Worm (Caenorhabditis elegans): Measurements from ENCODE around the gene nmy-1.

The nmy-1 gene

ce11 chrX:2871037-2871436, 38.3 kb upstream of the nmy-1 start, which contains the start of gene F53B3.3:
Gene F53B3.3 (minus strand): TSS chrX:2871137.
- TF ChIP-seq ets-4 (tag; optimal IDR thresholded peaks at IDR 0.05): peak; percentile 1
- peak; percentile 1 for TF ChIP-seq dve-1 (tag; optimal IDR thresholded peaks at IDR 0.05)
- TF ChIP-seq pax-1 (tag; optimal IDR thresholded peaks at IDR 0.05): no peak
- TF ChIP-seq ref-2 (tag; optimal IDR thresholded peaks at IDR 0.05): peak; percentile 24
- no peak for TF ChIP-seq dmd-4 (tag; optimal IDR thresholded peaks at IDR 0.05; ENCODE audit: borderline replicate concordance)
- peak; percentile 23 for TF ChIP-seq ceh-34 (tag; optimal IDR thresholded peaks at IDR 0.05)

- TF ChIP-seq fkh-6 (tag; optimal IDR thresholded peaks at IDR 0.05): no peak
- no peak for TF ChIP-seq ceh-6 (GFP tag; optimal IDR thresholded peaks at IDR 0.05)
- TF ChIP-seq syd-9 (tag; optimal IDR thresholded peaks at IDR 0.05): no peak
- no peak for TF ChIP-seq zip-5 (tag; optimal IDR thresholded peaks at IDR 0.05)
- TF ChIP-seq lim-6 (tag; optimal IDR thresholded peaks at IDR 0.05): no peak
- no peak for TF ChIP-seq pha-4 (tag; optimal IDR thresholded peaks at IDR 0.05)
- no peak for TF ChIP-seq T23F11.4 (GFP tag; optimal IDR thresholded peaks at IDR 0.05)
- TF ChIP-seq ceh-14 (tag; optimal IDR thresholded peaks at IDR 0.05): no peak
- TF ChIP-seq sox-4 (tag; optimal IDR thresholded peaks at IDR 0.05): no peak
- TF ChIP-seq ceh-24 (tag; optimal IDR thresholded peaks at IDR 0.05): no peak
Measured at ce11 chrX:2873272-2873671, 36.1 kb upstream of the nmy-1 start.

- no peak for TF ChIP-seq ttx-3 (tag; optimal IDR thresholded peaks at IDR 0.05)
- no peak for TF ChIP-seq dve-1 (tag; optimal IDR thresholded peaks at IDR 0.05)
- TF ChIP-seq lim-6 (tag; optimal IDR thresholded peaks at IDR 0.05): no peak
- no peak for TF ChIP-seq nhr-232 (tag; optimal IDR thresholded peaks at IDR 0.05)
- TF ChIP-seq ceh-18 (tag; optimal IDR thresholded peaks at IDR 0.05): no peak
- TF ChIP-seq syd-9 (tag; optimal IDR thresholded peaks at IDR 0.05): no peak
- no peak for TF ChIP-seq ceh-31 (tag; optimal IDR thresholded peaks at IDR 0.05)
- no peak for TF ChIP-seq pax-1 (tag; optimal IDR thresholded peaks at IDR 0.05)
- TF ChIP-seq K09A11.1 (tag; optimal IDR thresholded peaks at IDR 0.05; ENCODE audit: insufficient read depth): no peak
- no peak for TF ChIP-seq npax-4 (tag; optimal IDR thresholded peaks at IDR 0.05)
- TF ChIP-seq lin-11 (tag; optimal IDR thresholded peaks at IDR 0.05): no peak
- no peak for TF ChIP-seq eyg-1 (tag; optimal IDR thresholded peaks at IDR 0.05)
- TF ChIP-seq ceh-48 (tag; optimal IDR thresholded peaks at IDR 0.05): no peak
- TF ChIP-seq F13H6.1 (tag; optimal IDR thresholded peaks at IDR 0.05): no peak
- TF ChIP-seq madf-2 (tag; optimal IDR thresholded peaks at IDR 0.05): no peak
- TF ChIP-seq pag-3 (tag; optimal IDR thresholded peaks at IDR 0.05; ENCODE audit: borderline replicate concordance): no peak
Measured at ce11 chrX:2874598-2874997, 34.7 kb upstream of the nmy-1 start.

- TF ChIP-seq pha-4 (tag; optimal IDR thresholded peaks at IDR 0.05) (no peak), tbx-2 (tag; optimal IDR thresholded peaks at IDR 0.05) (no peak), ceh-24 (tag; optimal IDR thresholded peaks at IDR 0.05) (no peak), elt-2 (tag; optimal IDR thresholded peaks at IDR 0.05) (no peak), ahr-1 (tag; optimal IDR thresholded peaks at IDR 0.05) (no peak), Y22D7AL.16 (tag; optimal IDR thresholded peaks at IDR 0.05) (no peak), ceh-18 (tag; optimal IDR thresholded peaks at IDR 0.05) (no peak), ceh-19 (GFP tag; optimal IDR thresholded peaks at IDR 0.05) (no peak), syd-9 (tag; optimal IDR thresholded peaks at IDR 0.05) (no peak), ceh-6 (GFP tag; optimal IDR thresholded peaks at IDR 0.05) (no peak), pha-2 (tag; optimal IDR thresholded peaks at IDR 0.05) (no peak), hlh-30 (tag; optimal IDR thresholded peaks at IDR 0.05; ENCODE audit: insufficient read depth) (no peak), unc-55 (GFP tag; optimal IDR thresholded peaks at IDR 0.05) (no peak)
Measured at ce11 chrX:2877433-2877832, 31.9 kb upstream of the nmy-1 start.
